Fruit fly (Drosophila melanogaster) whole organism, embryonic: ENCODE results near the gene Cpr30B.
A peak's percentile ranks its signal among the peaks of the same experiment; 100 is the strongest.

ENCODE experiments used
- Aef1 ChIP-seq: fragments of 200-800 bp; sonication (Bioruptor generic); IDR thresholded peaks from 3 replicates; pipeline ENCODE4 v1.3.6; 2022; ENCODE audit warnings: missing biosample characterization, missing genetic modification characterization
- CG10979 ChIP-seq: fragments of 200-800 bp; sonication (Bioruptor generic); optimal IDR thresholded peaks from 2 replicates; lab custom pipeline; 2018; ENCODE audit warnings: missing biosample characterization, mild to moderate bottlenecking, missing genetic modification characterization, moderate library complexity
- CG11723 ChIP-seq: fragments of 200-800 bp; sonication (Bioruptor generic); optimal IDR thresholded peaks from 2 replicates; lab custom pipeline; 2017; ENCODE audit warnings: missing biosample characterization, mild to moderate bottlenecking, missing genetic modification characterization
- CG12155 ChIP-seq: fragments of 200-800 bp; sonication (Bioruptor generic); optimal IDR thresholded peaks from 3 replicates; lab custom pipeline; 2016; ENCODE audit warnings: missing biosample characterization, missing genetic modification characterization
- CG12942 ChIP-seq: fragments of 200-800 bp; sonication (Bioruptor generic); optimal IDR thresholded peaks from 3 replicates; lab custom pipeline; 2016; ENCODE audit warnings: missing biosample characterization, missing genetic modification characterization
- CG14014 ChIP-seq: fragments of 200-800 bp; sonication (Bioruptor generic); IDR thresholded peaks from 2 replicates; pipeline ENCODE4 v1.3.6; 2022; ENCODE audit warnings: missing biosample characterization, missing genetic modification characterization
- CG17328 ChIP-seq: fragments of 200-800 bp; sonication (Bioruptor generic); IDR thresholded peaks from 2 replicates; pipeline ENCODE4 v1.3.6; 2022; ENCODE audit warnings: missing biosample characterization, missing genetic modification characterization
- CG1792 ChIP-seq: fragments of 200-800 bp; sonication (Bioruptor generic); optimal IDR thresholded peaks from 2 replicates; lab custom pipeline; 2016; ENCODE audit warnings: missing biosample characterization, missing genetic modification characterization
- CG18476 ChIP-seq: fragments of 200-800 bp; sonication (Bioruptor generic); optimal IDR thresholded peaks from 2 replicates; lab custom pipeline; 2016; ENCODE audit warnings: missing biosample characterization, mild to moderate bottlenecking, missing genetic modification characterization
- CG2120 ChIP-seq: fragments of 200-800 bp; sonication (Bioruptor generic); optimal IDR thresholded peaks from 3 replicates; lab custom pipeline; 2016; ENCODE audit warnings: missing biosample characterization, missing genetic modification characterization
- CG2199 ChIP-seq: fragments of 200-800 bp; sonication (Bioruptor generic); IDR thresholded peaks from 3 replicates; pipeline ENCODE4 v1.3.6; 2022; ENCODE audit warnings: missing biosample characterization, missing genetic modification characterization
- CG30403 ChIP-seq: fragments of 200-800 bp; sonication (Bioruptor generic); optimal IDR thresholded peaks from 3 replicates; lab custom pipeline; 2016; ENCODE audit warnings: missing biosample characterization, missing genetic modification characterization
- CG32772 ChIP-seq: fragments of 200-800 bp; sonication (Bioruptor generic); IDR thresholded peaks from 2 replicates; pipeline ENCODE4 v1.3.6; 2022; ENCODE audit warnings: missing biosample characterization, missing genetic modification characterization
- CG3407 ChIP-seq: fragments of 200-800 bp; sonication (Bioruptor generic); optimal IDR thresholded peaks from 2 replicates; lab custom pipeline; 2018; ENCODE audit warnings: missing biosample characterization, mild to moderate bottlenecking, missing genetic modification characterization
- CG4328 ChIP-seq: fragments of 200-800 bp; sonication (Bioruptor generic); optimal IDR thresholded peaks from 3 replicates; lab custom pipeline; 2017; ENCODE audit warnings: missing biosample characterization, missing genetic modification reagents, missing genetic modification characterization
- CHES-1-like ChIP-seq: fragments of 200-800 bp; sonication (Bioruptor generic); optimal IDR thresholded peaks from 2 replicates; lab custom pipeline; 2016; ENCODE audit warnings: missing biosample characterization, missing genetic modification characterization
- Dbx ChIP-seq: fragments of 200-800 bp; sonication (Bioruptor generic); IDR thresholded peaks from 3 replicates; pipeline ENCODE4 v1.3.6; 2022; ENCODE audit warnings: missing biosample characterization, missing genetic modification characterization
- Dp ChIP-seq: fragments of 200-800 bp; sonication (Bioruptor generic); optimal IDR thresholded peaks from 2 replicates; lab custom pipeline; 2018; ENCODE audit warnings: missing biosample characterization, mild to moderate bottlenecking, missing genetic modification characterization, moderate library complexity
- Drgx ChIP-seq: fragments of 200-800 bp; sonication (Bioruptor generic); IDR thresholded peaks from 2 replicates; pipeline ENCODE4 v1.3.6; 2022; ENCODE audit warnings: missing biosample characterization, missing genetic modification characterization
- Gsc ChIP-seq: fragments of 200-800 bp; sonication (Bioruptor generic); IDR thresholded peaks from 2 replicates; pipeline ENCODE4 v1.3.6; 2022; ENCODE audit warnings: missing biosample characterization, missing genetic modification characterization
- Gug ChIP-seq: fragments of 200-800 bp; sonication (Bioruptor generic); IDR thresholded peaks from 4 replicates; pipeline ENCODE4 v1.3.6; 2022; ENCODE audit warnings: missing biosample characterization, missing genetic modification characterization
- HLH4C ChIP-seq: fragments of 200-800 bp; sonication (Bioruptor generic); IDR thresholded peaks from 3 replicates; pipeline ENCODE4 v1.3.6; 2022; ENCODE audit warnings: missing biosample characterization, missing genetic modification characterization; ENCODE audit not compliant: partially characterized antibody
- HLHmδ ChIP-seq: fragments of 200-800 bp; sonication (Bioruptor generic); optimal IDR thresholded peaks from 2 replicates; lab custom pipeline; 2018; ENCODE audit warnings: missing biosample characterization, mild to moderate bottlenecking, missing genetic modification characterization, moderate library complexity
- NFAT ChIP-seq: fragments of 200-800 bp; sonication (Bioruptor generic); IDR thresholded peaks from 2 replicates; pipeline ENCODE4 v1.3.6; 2022; ENCODE audit warnings: missing biosample characterization, missing genetic modification characterization
- Nf-YB ChIP-seq: fragments of 200-800 bp; sonication (Bioruptor generic); optimal IDR thresholded peaks from 3 replicates; lab custom pipeline; 2019; ENCODE audit warnings: missing biosample characterization, mild to moderate bottlenecking, missing genetic modification characterization, moderate library complexity
- Oli ChIP-seq: fragments of 200-800 bp; sonication (Bioruptor generic); optimal IDR thresholded peaks from 2 replicates; lab custom pipeline; 2018; ENCODE audit warnings: missing biosample characterization, mild to moderate bottlenecking, missing genetic modification characterization, moderate library complexity
- Poxn ChIP-seq: fragments of 200-800 bp; sonication (Bioruptor generic); IDR thresholded peaks from 2 replicates; pipeline ENCODE4 v1.3.6; 2022; ENCODE audit warnings: missing biosample characterization, missing genetic modification characterization
- Usf ChIP-seq: fragments of 200-800 bp; sonication (Bioruptor generic); optimal IDR thresholded peaks from 2 replicates; lab custom pipeline; 2017; ENCODE audit warnings: missing genotype, missing biosample characterization, missing genetic modification characterization
- ato ChIP-seq: fragments of 200-800 bp; sonication (Bioruptor generic); IDR thresholded peaks from 2 replicates; pipeline ENCODE4 v1.3.6; 2022; ENCODE audit warnings: missing biosample characterization, missing genetic modification characterization; ENCODE audit not compliant: partially characterized antibody
- bowl ChIP-seq: fragments of 200-800 bp; sonication (Bioruptor generic); IDR thresholded peaks from 2 replicates; pipeline ENCODE4 v1.3.6; 2022; ENCODE audit warnings: missing biosample characterization, missing genetic modification characterization
- chinmo ChIP-seq: fragments of 200-800 bp; sonication (Bioruptor generic); IDR thresholded peaks from 4 replicates; pipeline ENCODE4 v1.3.6; 2022; ENCODE audit warnings: missing biosample characterization, missing genetic modification characterization; ENCODE audit not compliant: partially characterized antibody
- crp ChIP-seq, 2 experiments: fragments of 200-800 bp; sonication (Bioruptor generic); optimal IDR thresholded peaks; 2 replicates in 1 of 2; 3 replicates in 1 of 2; lab custom pipeline; 2017; ENCODE audit warnings: missing biosample characterization in 2 of 2, missing genetic modification characterization in 2 of 2, mild to moderate bottlenecking in 1 of 2, moderate library complexity in 1 of 2
- dimm ChIP-seq: fragments of 200-800 bp; sonication (Bioruptor generic); IDR thresholded peaks from 2 replicates; pipeline ENCODE4 v1.3.6; 2022; ENCODE audit warnings: missing biosample characterization, missing genetic modification characterization
- dysf ChIP-seq: fragments of 200-800 bp; sonication (Bioruptor generic); IDR thresholded peaks from 3 replicates; pipeline ENCODE4 v1.3.6; 2022; ENCODE audit warnings: missing biosample characterization, missing genetic modification characterization
- emc ChIP-seq: fragments of 200-800 bp; sonication (Bioruptor generic); optimal IDR thresholded peaks from 2 replicates; lab custom pipeline; 2016; ENCODE audit warnings: missing biosample characterization, missing genetic modification characterization
- fd3F ChIP-seq: fragments of 200-800 bp; sonication (Bioruptor generic); optimal IDR thresholded peaks from 2 replicates; lab custom pipeline; 2018; ENCODE audit warnings: missing biosample characterization, mild to moderate bottlenecking, missing genetic modification characterization, moderate library complexity
- fu2 ChIP-seq: fragments of 200-800 bp; sonication (Bioruptor generic); optimal IDR thresholded peaks from 2 replicates; lab custom pipeline; 2016; ENCODE audit warnings: missing biosample characterization, missing genetic modification characterization
- insv ChIP-seq, 2 experiments: fragments of 200-800 bp; sonication (Bioruptor generic); optimal IDR thresholded peaks; 3 replicates each; lab custom pipeline; 2016 to 2018; ENCODE audit warnings: missing biosample characterization in 2 of 2, missing genetic modification characterization in 2 of 2
- klu ChIP-seq: fragments of 200-800 bp; sonication (Bioruptor generic); IDR thresholded peaks from 2 replicates; pipeline ENCODE4 v1.3.6; 2022; ENCODE audit warnings: missing biosample characterization, missing genetic modification characterization
- lola ChIP-seq, 3 experiments: fragments of >200 bp in 2 of 3; fragments of 200-800 bp in 1 of 3; sonication (Bioruptor generic) in 1 of 3; optimal IDR thresholded peaks; 2 replicates each; lab custom pipeline; 2017 to 2019; ENCODE audit warnings: missing biosample characterization in 3 of 3, missing genetic modification characterization in 3 of 3, mild to moderate bottlenecking in 1 of 3, moderate library complexity in 1 of 3
- pho ChIP-seq: fragments of 200-800 bp; sonication (Bioruptor generic); optimal IDR thresholded peaks from 2 replicates; lab custom pipeline; 2016; ENCODE audit warnings: missing biosample characterization, missing genetic modification characterization
- phol ChIP-seq: fragments of 200-800 bp; sonication (Bioruptor generic); optimal IDR thresholded peaks from 3 replicates; lab custom pipeline; 2018; ENCODE audit warnings: missing biosample characterization, mild to moderate bottlenecking, missing genetic modification characterization, moderate library complexity
- pros ChIP-seq: fragments of 200-800 bp; sonication (Bioruptor generic); optimal IDR thresholded peaks from 3 replicates; lab custom pipeline; 2019; ENCODE audit warnings: missing biosample characterization, mild to moderate bottlenecking, missing genetic modification characterization, moderate library complexity
- pzg ChIP-seq: fragments of 200-800 bp; sonication (Bioruptor generic); optimal IDR thresholded peaks from 3 replicates; lab custom pipeline; 2018; ENCODE audit warnings: missing biosample characterization, mild to moderate bottlenecking, missing genetic modification characterization, moderate library complexity
- sima ChIP-seq: fragments of 200-800 bp; sonication (Bioruptor generic); optimal IDR thresholded peaks from 2 replicates; lab custom pipeline; 2016; ENCODE audit warnings: missing biosample characterization, missing genetic modification characterization
- slp2 ChIP-seq: fragments of 200-800 bp; sonication (Bioruptor generic); optimal IDR thresholded peaks from 2 replicates; lab custom pipeline; 2016; ENCODE audit warnings: missing biosample characterization, missing genetic modification characterization
- sug ChIP-seq: fragments of 200-800 bp; optimal IDR thresholded peaks from 2 replicates; lab custom pipeline; 2019; ENCODE audit warnings: missing biosample characterization, mild to moderate bottlenecking, missing genetic modification characterization, moderate library complexity
- tup ChIP-seq: fragments of 200-800 bp; sonication (Bioruptor generic); optimal IDR thresholded peaks from 2 replicates; lab custom pipeline; 2016; ENCODE audit warnings: missing biosample characterization, mild to moderate bottlenecking, missing genetic modification characterization, moderate library complexity
- wdn ChIP-seq: fragments of 200-800 bp; sonication (Bioruptor generic); IDR thresholded peaks from 2 replicates; pipeline ENCODE4 v1.3.6; 2022; ENCODE audit warnings: missing biosample characterization, missing genetic modification characterization

Gene Cpr30B

dm6 chr2L:9498185-9498984 lies 44.3 kb upstream of the Cpr30B start (continued):
- TF ChIP-seq pzg (GFP tag; lab: Kevin White, UChicago) (no peak), Nf-YB (peak; percentile 27), Dp (GFP tag; lab: Kevin White, UChicago) (no peak), HLHmδ (GFP tag; lab: Kevin White, UChicago) (no peak), HLH4C (GFP tag; lab: Robert Waterston, UW) (no peak), CG2199 (0 out of 3 replicates have a peak, but pooled peaks have one; percentile 14), bowl (GFP tag; lab: Robert Waterston, UW) (no peak), fd3F (peak; percentile 38), CG10979 (tag; lab: Kevin White, UChicago) (peak; percentile 60), pros (GFP tag; lab: Kevin White, UChicago) (no peak), fu2 (no peak), wdn (no peak), klu (GFP tag; lab: Robert Waterston, UW) (no peak), Gsc (GFP tag; lab: Robert Waterston, UW) (no peak), Drgx (peak; percentile 43), NFAT (GFP tag; lab: Robert Waterston, UW) (no peak), sug (peak; percentile 89), Gug (GFP tag; lab: Robert Waterston, UW) (peak; percentile 42; the same call in 1 of the 4 replicates), lola (GFP tag; optimal IDR thresholded peaks at IDR 0.05; lab: Kevin White, UChicago) (peak in 1 of 3 experiments; percentile 46), CG2120 (peak; percentile 79), dysf (GFP tag; lab: Robert Waterston, UW) (peak; percentile 81), Dbx (peak; percentile 31; the same call in 1 of the 3 replicates), CG30403 (GFP tag; lab: Kevin White, UChicago) (peak; percentile 56), CG14014 (peak; percentile 52; the same call in 1 of the 2 replicates), phol (peak; percentile 67), chinmo (GFP tag; lab: Robert Waterston, UW) (0 out of 4 replicates have a peak, but pooled peaks have one; percentile 43), Aef1 (GFP tag; lab: Robert Waterston, UW) (peak; percentile 56), CHES-1-like (GFP tag; lab: Kevin White, UChicago) (no peak), CG1792 (GFP tag; lab: Kevin White, UChicago) (peak; percentile 31), sima (GFP tag; lab: Kevin White, UChicago) (no peak), CG18476 (GFP tag; lab: Kevin White, UChicago) (peak; percentile 34), CG11723 (no peak), CG12942 (GFP tag; lab: Kevin White, UChicago) (peak; percentile 27), Usf (GFP tag; lab: Kevin White, UChicago) (no peak), emc (GFP tag; lab: Kevin White, UChicago) (no peak), CG12155 (GFP tag; lab: Kevin White, UChicago) (peak; percentile 41), CG3407 (no peak), Oli (tag; lab: Kevin White, UChicago) (peak; percentile 56), ato (GFP tag; lab: Robert Waterston, UW) (no peak), tup (GFP tag; lab: Kevin White, UChicago) (no peak), pho (GFP tag; lab: Kevin White, UChicago) (peak; percentile 44), dimm (no peak), Poxn (no peak), CG17328 (GFP tag; lab: Robert Waterston, UW) (peak; percentile 42; the same call in 1 of the 2 replicates), CG4328 (GFP tag; lab: Kevin White, UChicago) (no peak), insv (GFP tag; optimal IDR thresholded peaks at IDR 0.05; lab: Kevin White, UChicago) (no peak), crp (GFP tag; optimal IDR thresholded peaks at IDR 0.05; lab: Kevin White, UChicago) (no peak), slp2 (GFP tag; lab: Kevin White, UChicago) (peak; percentile 34), CG32772 (no peak)
